Worm (Caenorhabditis elegans) whole organism, L3 larva: ENCODE measurements around the gene ZK1320.3.
A peak's percentile ranks its signal among the peaks of the same experiment; 100 is the strongest.

ENCODE experiments used
- R02D3.7 ChIP-seq: fragments of 150-350 bp; optimal IDR thresholded peaks from 2 replicates; lab custom pipeline; 2014; ENCODE audit warnings: missing biosample characterization, missing genetic modification characterization
- ZK546.5 ChIP-seq: sonication (generic microtip); optimal IDR thresholded peaks from 2 replicates; lab custom pipeline; 2017; ENCODE audit warnings: missing biosample characterization, missing genetic modification characterization
- aly-2 ChIP-seq: fragments of 150-350 bp; optimal IDR thresholded peaks from 2 replicates; lab custom pipeline; 2014; ENCODE audit warnings: missing biosample characterization, missing genetic modification characterization
- ama-1 ChIP-seq: fragments of 150-350 bp; optimal IDR thresholded peaks from 2 replicates; lab custom pipeline; 2018
- ceh-16 ChIP-seq: sonication (generic microtip); optimal IDR thresholded peaks from 2 replicates; lab custom pipeline; 2017; ENCODE audit warnings: missing biosample characterization, missing genetic modification characterization
- ceh-28 ChIP-seq: fragments of 150-350 bp; optimal IDR thresholded peaks from 2 replicates; lab custom pipeline; 2014; ENCODE audit warnings: missing biosample characterization, missing genetic modification reagents, missing genetic modification characterization
- ceh-82 ChIP-seq: fragments of 150-350 bp; optimal IDR thresholded peaks from 2 replicates; lab custom pipeline; 2014; ENCODE audit warnings: missing biosample characterization, missing genetic modification characterization
- ceh-9 ChIP-seq: sonication (generic microtip); optimal IDR thresholded peaks from 2 replicates; lab custom pipeline; 2018; ENCODE audit warnings: missing biosample characterization, missing genetic modification characterization
- elt-1 ChIP-seq: fragments of 150-350 bp; optimal IDR thresholded peaks from 2 replicates; lab custom pipeline; 2014; ENCODE audit warnings: missing biosample characterization, missing genetic modification characterization
- elt-2 ChIP-seq: sonication (generic microtip); optimal IDR thresholded peaks from 2 replicates; lab custom pipeline; 2016; ENCODE audit warnings: missing genetic modification reagents, mild to moderate bottlenecking, missing genetic modification characterization, missing compliant biosample characterization
- elt-3 ChIP-seq, 3 experiments: fragments of 150-350 bp in 1 of 3; sonication (generic microtip) in 2 of 3; optimal IDR thresholded peaks; 2 replicates in 2 of 3; 4 replicates in 1 of 3; lab custom pipeline; 2014 to 2017; ENCODE audit warnings: missing biosample characterization in 3 of 3, missing genetic modification characterization in 3 of 3
- eor-1 ChIP-seq, 2 experiments: fragments of 150-350 bp; optimal IDR thresholded peaks; 2 replicates each; lab custom pipeline; 2014 to 2018; ENCODE audit warnings: missing biosample characterization in 2 of 2, missing genetic modification characterization in 2 of 2
- fkh-10 ChIP-seq: sonication (generic microtip); optimal IDR thresholded peaks from 2 replicates; lab custom pipeline; 2017; ENCODE audit warnings: missing biosample characterization, missing genetic modification reagents, missing genetic modification characterization
- fkh-2 ChIP-seq: fragments of 150-350 bp; optimal IDR thresholded peaks from 2 replicates; lab custom pipeline; 2014; ENCODE audit warnings: missing biosample characterization, missing genetic modification reagents, missing genetic modification characterization
- hmg-11 ChIP-seq: sonication (generic microtip); optimal IDR thresholded peaks from 2 replicates; lab custom pipeline; 2016; ENCODE audit warnings: missing genetic modification characterization, missing compliant biosample characterization
- jun-1 ChIP-seq: fragments of 150-350 bp; optimal IDR thresholded peaks from 2 replicates; lab custom pipeline; 2014; ENCODE audit warnings: missing biosample characterization, missing genetic modification reagents, missing genetic modification characterization
- lin-15B ChIP-seq: fragments of 150-350 bp; optimal IDR thresholded peaks from 2 replicates; lab custom pipeline; 2014; ENCODE audit warnings: missing biosample characterization, missing genetic modification characterization
- lin-39 ChIP-seq: fragments of 150-350 bp; optimal IDR thresholded peaks from 2 replicates; lab custom pipeline; 2018; ENCODE audit warnings: missing biosample characterization, missing genetic modification reagents, missing genetic modification characterization
- nfya-1 ChIP-seq: sonication (generic microtip); optimal IDR thresholded peaks from 2 replicates; lab custom pipeline; 2017; ENCODE audit warnings: missing genetic modification characterization, mild to moderate bottlenecking, missing compliant biosample characterization, antibody characterized with exemption, moderate library complexity; ENCODE audit not compliant: insufficient read depth
- nhr-11 ChIP-seq: fragments of 150-350 bp; optimal IDR thresholded peaks from 2 replicates; lab custom pipeline; 2014; ENCODE audit warnings: missing biosample characterization, missing genetic modification characterization
- nhr-12 ChIP-seq: fragments of 150-350 bp; optimal IDR thresholded peaks from 2 replicates; lab custom pipeline; 2014; ENCODE audit warnings: missing biosample characterization, missing genetic modification characterization
- nhr-23 ChIP-seq: fragments of 150-350 bp; optimal IDR thresholded peaks from 2 replicates; lab custom pipeline; 2014; ENCODE audit warnings: missing biosample characterization, missing genetic modification reagents, missing genetic modification characterization
- nhr-237 ChIP-seq: fragments of 150-350 bp; optimal IDR thresholded peaks from 2 replicates; lab custom pipeline; 2014; ENCODE audit warnings: missing biosample characterization, missing genetic modification characterization
- nhr-25 ChIP-seq: sonication (generic microtip); optimal IDR thresholded peaks from 2 replicates; lab custom pipeline; 2017; ENCODE audit warnings: missing biosample characterization, missing genetic modification characterization
- nhr-76 ChIP-seq: fragments of 150-350 bp; sonication (generic microtip); optimal IDR thresholded peaks from 5 replicates; lab custom pipeline; 2014; ENCODE audit warnings: missing biosample characterization, missing genetic modification characterization
- nhr-77 ChIP-seq: fragments of 150-350 bp; optimal IDR thresholded peaks from 2 replicates; lab custom pipeline; 2014; ENCODE audit warnings: missing biosample characterization, missing genetic modification characterization
- pha-4 ChIP-seq: fragments of 150-350 bp; optimal IDR thresholded peaks from 2 replicates; lab custom pipeline; 2014; ENCODE audit warnings: missing biosample characterization, missing genetic modification reagents, missing genetic modification characterization
- pqm-1 ChIP-seq: fragments of 150-350 bp; optimal IDR thresholded peaks from 2 replicates; lab custom pipeline; 2017; ENCODE audit warnings: missing biosample characterization, missing genetic modification characterization, inconsistent platforms
- sea-2 ChIP-seq: fragments of 150-350 bp; sonication (generic microtip); optimal IDR thresholded peaks from 4 replicates; lab custom pipeline; 2014; ENCODE audit warnings: missing biosample characterization, missing genetic modification reagents, missing genetic modification characterization
- skn-1 ChIP-seq: fragments of 150-350 bp; optimal IDR thresholded peaks from 2 replicates; lab custom pipeline; 2014; ENCODE audit warnings: missing biosample characterization, missing genetic modification characterization
- snpc-4 ChIP-seq: fragments of 150-350 bp; optimal IDR thresholded peaks from 2 replicates; lab custom pipeline; 2014; ENCODE audit warnings: missing biosample characterization, missing genetic modification characterization
- tbx-2 ChIP-seq: sonication (generic microtip); optimal IDR thresholded peaks from 2 replicates; lab custom pipeline; 2016; ENCODE audit warnings: mild to moderate bottlenecking, missing genetic modification characterization, missing compliant biosample characterization
- zag-1 ChIP-seq: fragments of 150-350 bp; optimal IDR thresholded peaks from 2 replicates; lab custom pipeline; 2014; ENCODE audit warnings: missing biosample characterization, missing genetic modification characterization
- ztf-11 ChIP-seq: fragments of 150-350 bp; optimal IDR thresholded peaks from 2 replicates; lab custom pipeline; 2014; ENCODE audit warnings: missing biosample characterization, missing genetic modification characterization
- ztf-4 ChIP-seq: fragments of 150-350 bp; optimal IDR thresholded peaks from 2 replicates; lab custom pipeline; 2014; ENCODE audit warnings: missing biosample characterization, missing genetic modification characterization

Gene ZK1320.3

ce11 chrII:9677470-9677869 is 17.3 kb upstream of the ZK1320.3 start:
- TF ChIP-seq elt-2 (peak; percentile 67), lin-15B (tag; lab: Kevin White, UChicago) (no peak), pqm-1 (peak; percentile 50)

ce11 chrII:9674678-9675077 is 14.5 kb upstream of the ZK1320.3 start, which contains the start of gene arc-1:
Gene arc-1, plus strand, starts transcription at chrII:9674978.
- TF ChIP-seq ceh-9 (tag; lab: Kevin White, UChicago) (no peak), ama-1 (lab: Kevin White, UChicago) (no peak), lin-15B (tag; lab: Kevin White, UChicago) (no peak), nfya-1 (tag; lab: Kevin White, UChicago) (no peak), lin-39 (no peak)

- TF ChIP-seq nhr-11 (no peak), ztf-4 (tag; lab: Kevin White, UChicago) (no peak), lin-39 (no peak), jun-1 (tag; lab: Kevin White, UChicago) (no peak), zag-1 (tag; lab: Kevin White, UChicago) (no peak), pqm-1 (no peak), nhr-25 (no peak), nhr-12 (tag; lab: Kevin White, UChicago) (no peak), nhr-76 (tag; lab: Kevin White, UChicago) (no peak), nhr-23 (no peak), ceh-82 (no peak), fkh-10 (no peak), ZK546.5 (tag; lab: Kevin White, UChicago) (no peak), tbx-2 (tag; lab: Kevin White, UChicago) (no peak), sea-2 (no peak)
Observed at ce11 chrII:9671308-9671707, 11.1 kb upstream of the ZK1320.3 start, which contains the start of gene ZK1320.7. Gene ZK1320.7, plus strand, starts transcription at chrII:9671608.

- no peak for TF ChIP-seq nhr-76 (tag; lab: Kevin White, UChicago)
- TF ChIP-seq lin-15B (tag; lab: Kevin White, UChicago): peak; percentile 47
- TF ChIP-seq ztf-11 (tag; lab: Kevin White, UChicago): no peak
- no peak for TF ChIP-seq elt-3 (tag; optimal IDR thresholded peaks at IDR 0.05; lab: Kevin White, UChicago)
- TF ChIP-seq elt-1 (tag; lab: Kevin White, UChicago): no peak
- TF ChIP-seq aly-2 (tag; lab: Kevin White, UChicago): no peak
- TF ChIP-seq nfya-1 (tag; lab: Kevin White, UChicago): no peak
- no peak for TF ChIP-seq eor-1 (tag; optimal IDR thresholded peaks at IDR 0.05; lab: Kevin White, UChicago)
- peak; percentile 92 for TF ChIP-seq R02D3.7 (tag; lab: Kevin White, UChicago)
- TF ChIP-seq nhr-23: peak; percentile 57
- no peak for TF ChIP-seq zag-1 (tag; lab: Kevin White, UChicago)
- peak; percentile 7 for TF ChIP-seq lin-39
- peak; percentile 6 for TF ChIP-seq nhr-25
- no peak for TF ChIP-seq ceh-16 (tag; lab: Kevin White, UChicago)
- TF ChIP-seq ama-1 (lab: Kevin White, UChicago): no peak
- TF ChIP-seq pha-4 (tag; lab: Kevin White, UChicago): peak; percentile 84
- peak; percentile 55 for TF ChIP-seq hmg-11 (tag; lab: Kevin White, UChicago)
- no peak for TF ChIP-seq ceh-28
- TF ChIP-seq elt-2: peak; percentile 12
Observed at ce11 chrII:9668959-9669358, 8.7 kb upstream of the ZK1320.3 start, which contains the start of gene taf-8. Gene taf-8, plus strand, starts transcription at chrII:9669318.

- TF ChIP-seq nhr-237 (tag; lab: Kevin White, UChicago) (no peak), ceh-16 (tag; lab: Kevin White, UChicago) (no peak), nfya-1 (tag; lab: Kevin White, UChicago) (peak; percentile 34), fkh-10 (no peak), hmg-11 (tag; lab: Kevin White, UChicago) (no peak), nhr-11 (no peak), lin-15B (tag; lab: Kevin White, UChicago) (no peak), ceh-9 (tag; lab: Kevin White, UChicago) (no peak), pha-4 (tag; lab: Kevin White, UChicago) (peak; percentile 19), skn-1 (tag; lab: Kevin White, UChicago) (no peak)
Observed at ce11 chrII:9667382-9667781, 7.2 kb upstream of the ZK1320.3 start, which contains the start of gene ZK1320.11. Gene ZK1320.11, plus strand, starts transcription at chrII:9667624.

ce11 chrII:9665577-9665976 is 5.4 kb upstream of the ZK1320.3 start, which contains the start of gene ZK1320.5:
Gene ZK1320.5, minus strand, starts transcription at chrII:9665677.
- no peak for TF ChIP-seq fkh-10
- TF ChIP-seq fkh-2 (tag; lab: Kevin White, UChicago): no peak
- TF ChIP-seq eor-1 (tag; optimal IDR thresholded peaks at IDR 0.05; lab: Kevin White, UChicago): no peak
- no peak for TF ChIP-seq nhr-77 (tag; lab: Kevin White, UChicago)
- TF ChIP-seq nhr-23: no peak
- no peak for TF ChIP-seq ama-1 (lab: Kevin White, UChicago)
- no peak for TF ChIP-seq jun-1 (tag; lab: Kevin White, UChicago)
- no peak for TF ChIP-seq nhr-237 (tag; lab: Kevin White, UChicago)
- TF ChIP-seq lin-15B (tag; lab: Kevin White, UChicago): no peak
- no peak for TF ChIP-seq tbx-2 (tag; lab: Kevin White, UChicago)
- no peak for TF ChIP-seq nhr-76 (tag; lab: Kevin White, UChicago)
- TF ChIP-seq snpc-4 (tag; lab: Kevin White, UChicago): no peak
- no peak for TF ChIP-seq elt-1 (tag; lab: Kevin White, UChicago)
